Worm (Caenorhabditis elegans) whole organism, L3 larva: ENCODE results near the gene F44E2.6.

Source experiments
- ama-1 ChIP-seq: fragments of 150-350 bp; optimal IDR thresholded peaks from 2 replicates; lab custom pipeline; 2018
- egl-5 ChIP-seq: fragments of 150-350 bp; optimal IDR thresholded peaks from 2 replicates; lab custom pipeline; 2017; ENCODE audit warnings: missing biosample characterization, missing genetic modification reagents, missing genetic modification characterization, inconsistent platforms
- elt-2 ChIP-seq: sonication (generic microtip); optimal IDR thresholded peaks from 2 replicates; lab custom pipeline; 2016; ENCODE audit warnings: missing genetic modification reagents, mild to moderate bottlenecking, missing genetic modification characterization, missing compliant biosample characterization
- jun-1 ChIP-seq: fragments of 150-350 bp; optimal IDR thresholded peaks from 2 replicates; lab custom pipeline; 2014; ENCODE audit warnings: missing biosample characterization, missing genetic modification reagents, missing genetic modification characterization
- lin-39 ChIP-seq: fragments of 150-350 bp; optimal IDR thresholded peaks from 2 replicates; lab custom pipeline; 2018; ENCODE audit warnings: missing biosample characterization, missing genetic modification reagents, missing genetic modification characterization
- mdl-1 ChIP-seq: fragments of 150-350 bp; optimal IDR thresholded peaks from 2 replicates; lab custom pipeline; 2014; ENCODE audit warnings: missing biosample characterization, missing genetic modification characterization
- nfya-1 ChIP-seq: sonication (generic microtip); optimal IDR thresholded peaks from 2 replicates; lab custom pipeline; 2017; ENCODE audit warnings: missing genetic modification characterization, mild to moderate bottlenecking, missing compliant biosample characterization, antibody characterized with exemption, moderate library complexity; ENCODE audit not compliant: insufficient read depth
- nhr-23 ChIP-seq: fragments of 150-350 bp; optimal IDR thresholded peaks from 2 replicates; lab custom pipeline; 2014; ENCODE audit warnings: missing biosample characterization, missing genetic modification reagents, missing genetic modification characterization
- nhr-28 ChIP-seq: fragments of 150-350 bp; optimal IDR thresholded peaks from 2 replicates; lab custom pipeline; 2014; ENCODE audit warnings: missing biosample characterization, missing genetic modification characterization
- nhr-77 ChIP-seq: fragments of 150-350 bp; optimal IDR thresholded peaks from 2 replicates; lab custom pipeline; 2014; ENCODE audit warnings: missing biosample characterization, missing genetic modification characterization
- pha-4 ChIP-seq: fragments of 150-350 bp; optimal IDR thresholded peaks from 2 replicates; lab custom pipeline; 2014; ENCODE audit warnings: missing biosample characterization, missing genetic modification reagents, missing genetic modification characterization
- tbx-2 ChIP-seq: sonication (generic microtip); optimal IDR thresholded peaks from 2 replicates; lab custom pipeline; 2016; ENCODE audit warnings: mild to moderate bottlenecking, missing genetic modification characterization, missing compliant biosample characterization
- unc-39 ChIP-seq: sonication (generic microtip); optimal IDR thresholded peaks from 4 replicates; lab custom pipeline; 2017; ENCODE audit warnings: missing biosample characterization, missing genetic modification characterization
- zag-1 ChIP-seq: fragments of 150-350 bp; optimal IDR thresholded peaks from 2 replicates; lab custom pipeline; 2014; ENCODE audit warnings: missing biosample characterization, missing genetic modification characterization

DNA sequence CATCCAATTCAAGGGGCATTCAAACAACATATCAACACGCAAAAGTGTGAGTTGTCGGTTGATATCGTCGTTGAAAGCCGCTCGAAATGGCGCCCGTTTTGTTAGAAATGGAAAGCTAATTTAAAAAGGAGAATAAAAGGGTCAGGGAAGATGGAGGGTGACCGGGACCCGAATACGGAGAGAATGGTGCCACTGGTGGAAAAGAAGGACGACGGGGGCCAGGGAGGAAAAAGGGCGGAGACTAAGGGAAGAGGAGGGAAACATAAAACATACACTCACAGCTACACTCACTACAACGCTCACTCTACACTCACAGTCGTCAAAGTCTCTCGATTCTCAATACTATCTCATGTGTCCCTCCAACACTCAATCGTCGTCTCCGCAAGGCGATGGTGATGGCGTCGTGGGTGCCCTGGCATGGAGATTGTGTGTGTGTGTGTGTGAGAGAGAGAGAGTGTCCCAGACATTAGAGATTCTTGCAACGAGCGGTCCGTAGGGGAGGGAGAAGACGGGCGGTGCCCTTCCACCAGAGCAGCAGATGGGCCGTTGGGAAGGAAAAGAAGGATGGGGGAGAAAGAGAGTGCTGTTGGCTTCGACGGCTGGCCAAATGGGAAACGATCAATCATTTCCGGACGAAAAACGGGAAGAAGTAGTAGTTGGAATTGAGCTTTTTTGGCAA is 29.1 kb upstream of the F44E2.6 start:
- TF ChIP-seq zag-1 (peak; percentile 46), ama-1 (peak; percentile 88), egl-5 (tag; lab: Kevin White, UChicago) (peak; percentile 68), mdl-1 (tag; lab: Kevin White, UChicago) (no peak), pha-4 (tag; lab: Kevin White, UChicago) (no peak), nfya-1 (tag; lab: Kevin White, UChicago) (peak; percentile 93), nhr-23 (tag; lab: Kevin White, UChicago) (peak; percentile 10), elt-2 (no peak), lin-39 (tag; lab: Kevin White, UChicago) (peak; percentile 99), jun-1 (peak; percentile 51), nhr-77 (tag; lab: Kevin White, UChicago) (no peak), unc-39 (tag; lab: Kevin White, UChicago) (no peak), nhr-28 (tag; lab: Kevin White, UChicago) (no peak), tbx-2 (tag; lab: Kevin White, UChicago) (peak; percentile 79)
